Fruit fly (Drosophila melanogaster): ENCODE measurements around the gene CG5001.

Gene CG5001

dm6 chr2L:1217892-1218473 is 32.4 kb downstream of the CG5001 start (continued):
- TF ChIP-seq Dp (GFP tag; optimal IDR thresholded peaks at IDR 0.05) (no peak), CG18599 (GFP tag; optimal IDR thresholded peaks at IDR 0.05) (no peak), CG10147 (GFP tag; optimal IDR thresholded peaks at IDR 0.05) (no peak), CG15601 (tag; optimal IDR thresholded peaks at IDR 0.05) (no peak), cas (GFP tag; IDR thresholded peaks at IDR 0.05) (no peak), bsh (GFP tag; optimal IDR thresholded peaks at IDR 0.05) (no peak), caup (GFP tag; optimal IDR thresholded peaks at IDR 0.05; ENCODE audit: severe bottlenecking) (no peak), Ravus (GFP tag; IDR thresholded peaks at IDR 0.05) (no peak), CG3163 (GFP tag; optimal IDR thresholded peaks at IDR 0.05) (no peak), org-1 (GFP tag; optimal IDR thresholded peaks at IDR 0.05) (no peak), zfh1 (GFP tag; IDR thresholded peaks at IDR 0.05) (no peak), ci (GFP tag; IDR thresholded peaks at IDR 0.05) (peak; percentile 82), danr (GFP tag; IDR thresholded peaks at IDR 0.05) (no peak), CG1529 (GFP tag; optimal IDR thresholded peaks at IDR 0.05) (no peak), fd3F (GFP tag; optimal IDR thresholded peaks at IDR 0.05) (no peak), CG2202 (tag; optimal IDR thresholded peaks at IDR 0.05) (no peak), pita (GFP tag; optimal IDR thresholded peaks at IDR 0.05) (no peak), fru (optimal IDR thresholded peaks at IDR 0.05) (no peak), kay (GFP tag; optimal IDR thresholded peaks at IDR 0.05) (no peak), D19B (GFP tag; optimal IDR thresholded peaks at IDR 0.05) (peak; percentile 70), CrebB (tag; optimal IDR thresholded peaks at IDR 0.05) (peak; percentile 31), CG1832 (GFP tag; optimal IDR thresholded peaks at IDR 0.05) (no peak), Nf-YB (GFP tag; optimal IDR thresholded peaks at IDR 0.05) (no peak), pnt (GFP tag; optimal IDR thresholded peaks at IDR 0.05) (no peak), Sox102F (GFP tag; optimal IDR thresholded peaks at IDR 0.05) (peak; percentile 83), CG14965 (GFP tag; optimal IDR thresholded peaks at IDR 0.05; ENCODE audit: borderline replicate concordance) (no peak), CG30431 (GFP tag; optimal IDR thresholded peaks at IDR 0.05) (no peak), en (GFP tag; optimal IDR thresholded peaks at IDR 0.05) (no peak), sqz (GFP tag; optimal IDR thresholded peaks at IDR 0.05) (no peak), sd (tag; optimal IDR thresholded peaks at IDR 0.05) (peak; percentile 19), PHDP (tag; optimal IDR thresholded peaks at IDR 0.05) (peak; percentile 65), CG4707 (GFP tag; optimal IDR thresholded peaks at IDR 0.05) (no peak), CG2678 (tag; optimal IDR thresholded peaks at IDR 0.05) (no peak), seq (GFP tag; IDR thresholded peaks at IDR 0.05) (peak; percentile 27; the same call in 1 of the 2 replicates), CG11504 (tag; optimal IDR thresholded peaks at IDR 0.05) (no peak), kah (GFP tag; optimal IDR thresholded peaks at IDR 0.05) (no peak), CG9609 (GFP tag; optimal IDR thresholded peaks at IDR 0.05) (no peak), klu (GFP tag; IDR thresholded peaks at IDR 0.05) (no peak), tio (GFP tag; optimal IDR thresholded peaks at IDR 0.05) (peak; percentile 62), HmgZ (tag; optimal IDR thresholded peaks at IDR 0.05) (no peak), CG13296 (GFP tag; optimal IDR thresholded peaks at IDR 0.05) (no peak), CG12104 (GFP tag; optimal IDR thresholded peaks at IDR 0.05) (no peak), kni (GFP tag; optimal IDR thresholded peaks at IDR 0.05) (no peak), lola (GFP tag; optimal IDR thresholded peaks at IDR 0.05) (no peak), CG8944 (GFP tag; optimal IDR thresholded peaks at IDR 0.05) (no peak), CG8765 (GFP tag; IDR thresholded peaks at IDR 0.05) (no peak), CG7839 (tag; optimal IDR thresholded peaks at IDR 0.05) (peak; percentile 40), gcm (GFP tag; optimal IDR thresholded peaks at IDR 0.05) (peak; percentile 7), CG10462 (GFP tag; optimal IDR thresholded peaks at IDR 0.05) (no peak), CG1024 (GFP tag; IDR thresholded peaks at IDR 0.05) (no peak)

Data from whole organism, embryonic.